Fruit fly (Drosophila melanogaster): Measurements from ENCODE around the gene ergic53.

DNA sequence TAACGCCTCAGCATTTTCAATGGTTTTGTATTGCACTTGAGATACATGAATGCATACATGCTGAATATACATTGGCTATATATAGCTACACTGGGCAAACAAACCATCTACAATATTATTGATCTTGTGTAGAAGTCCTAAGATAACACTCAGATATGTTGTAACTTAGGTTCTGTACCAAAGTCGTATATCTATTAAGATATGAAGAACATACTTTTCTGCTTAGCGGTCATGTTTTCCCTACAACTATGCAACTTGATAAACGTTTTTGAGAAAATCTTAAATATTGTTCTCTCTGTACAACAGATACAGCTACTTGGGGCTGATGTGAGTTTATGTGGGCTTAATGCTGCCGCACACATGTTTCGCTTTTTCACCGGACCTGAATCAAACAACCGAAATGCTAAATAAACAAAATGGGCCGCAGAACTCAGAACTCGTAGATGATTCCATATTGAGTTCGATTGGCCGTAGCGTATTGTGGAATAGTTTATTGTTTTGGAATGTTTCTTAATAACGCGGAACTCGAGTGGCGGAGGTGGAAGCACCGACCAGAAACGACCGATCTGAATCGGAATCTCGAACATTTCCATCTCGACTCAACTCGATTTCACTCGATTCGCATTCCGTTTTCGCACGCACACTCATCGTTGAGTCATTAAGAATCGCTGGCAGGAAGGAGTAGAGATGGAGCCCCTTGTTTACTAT is 14.6 kb downstream of the ergic53 start:
- TF ChIP-seq Eip78C (GFP tag) (peak; percentile 91), CG6163 (GFP tag; IDR thresholded peaks at IDR 0.05) (peak; percentile 75), acj6 (GFP tag; optimal IDR thresholded peaks at IDR 0.05) (peak; percentile 48), OdsH (GFP tag; optimal IDR thresholded peaks at IDR 0.05) (peak; percentile 38), salr (GFP tag; optimal IDR thresholded peaks at IDR 0.05) (peak; percentile 10 to 45), CG15336 (GFP tag; IDR thresholded peaks at IDR 0.05) (peak; percentile 80), CG34406 (GFP tag; optimal IDR thresholded peaks at IDR 0.05) (peak; percentile 20), Met (GFP tag; optimal IDR thresholded peaks at IDR 0.05) (peak; percentile 16), Gug (GFP tag; IDR thresholded peaks at IDR 0.05) (0 out of 2 replicates have a peak, but pooled peaks have one; percentile 60), CG11294 (GFP tag; IDR thresholded peaks at IDR 0.05) (0 out of 2 replicates have a peak, but pooled peaks have one; percentile 37), pdm3 (GFP tag; optimal IDR thresholded peaks at IDR 0.05) (peak; percentile 55), CG32006 (GFP tag; optimal IDR thresholded peaks at IDR 0.05) (peak; percentile 58), CG4318 (GFP tag; optimal IDR thresholded peaks at IDR 0.05) (no peak)
